Worm (Caenorhabditis elegans) whole organism, L1 larva: ENCODE measurements around the gene lido-14.

Experiments
- aha-1 ChIP-seq: fragments of 150-350 bp; optimal IDR thresholded peaks from 2 replicates; lab custom pipeline; 2014; ENCODE audit warnings: missing biosample characterization, missing genetic modification characterization
- ama-1 ChIP-seq: fragments of 150-350 bp; optimal IDR thresholded peaks from 2 replicates; lab custom pipeline; 2014
- ceh-82 ChIP-seq, 3 experiments: fragments of 150-350 bp in 1 of 3; sonication (generic microtip) in 2 of 3; optimal IDR thresholded peaks; 2 replicates each; lab custom pipeline; 2014 to 2017; ENCODE audit warnings: missing biosample characterization in 3 of 3, missing genetic modification characterization in 3 of 3
- efl-3 ChIP-seq: fragments of 200-800 bp; sonication (Bioruptor generic); optimal IDR thresholded peaks from 2 replicates; lab custom pipeline; 2018; ENCODE audit warnings: mild to moderate bottlenecking, missing genetic modification characterization, missing compliant biosample characterization
- lir-3 ChIP-seq: sonication (generic microtip); optimal IDR thresholded peaks from 2 replicates; lab custom pipeline; 2016; ENCODE audit warnings: mild to moderate bottlenecking, missing genetic modification characterization, moderate library complexity, missing compliant biosample characterization; ENCODE audit not compliant: poor library complexity
- zag-1 ChIP-seq: fragments of 150-350 bp; optimal IDR thresholded peaks from 2 replicates; lab custom pipeline; 2014; ENCODE audit warnings: missing biosample characterization, missing genetic modification characterization

DNA sequence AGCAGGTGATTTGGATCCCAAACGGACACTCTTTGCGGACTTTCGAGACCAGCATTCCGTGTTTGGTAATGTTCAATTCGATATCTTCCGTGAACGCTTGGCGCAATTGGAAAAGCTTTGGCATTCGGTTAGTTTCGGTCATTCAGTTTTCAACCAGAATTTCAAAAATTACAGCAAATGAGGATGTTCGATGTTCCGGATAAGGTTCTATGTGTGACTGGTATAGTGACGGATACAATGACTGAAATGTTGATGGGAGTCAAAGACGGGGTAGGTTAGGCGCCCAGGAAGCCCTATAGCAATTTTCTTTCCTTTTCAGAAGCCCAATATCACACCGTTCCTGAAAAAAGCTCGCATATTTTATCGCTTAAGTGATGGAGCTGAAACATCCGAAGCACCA lies 24.2 kb downstream of the lido-14 start:
- TF ChIP-seq ceh-82 (tag; optimal IDR thresholded peaks at IDR 0.05; lab: Kevin White, UChicago) (no peak), lir-3 (no peak), ama-1 (lab: Kevin White, UChicago) (no peak), zag-1 (no peak), aha-1 (tag; lab: Kevin White, UChicago) (no peak), efl-3 (no peak)
